Fruit fly (Drosophila melanogaster) whole organism, embryonic: Measurements from ENCODE around the gene Tim17b1.

Source experiments
- CG1024 ChIP-seq: fragments of 200-800 bp; sonication (Bioruptor generic); IDR thresholded peaks from 2 replicates; pipeline ENCODE4 v1.3.6; 2022; ENCODE audit warnings: missing biosample characterization, missing genetic modification characterization
- CG10274 ChIP-seq: fragments of 200-800 bp; sonication (Bioruptor generic); optimal IDR thresholded peaks from 3 replicates; lab custom pipeline; 2017; ENCODE audit warnings: missing biosample characterization, mild to moderate bottlenecking, missing genetic modification characterization
- CG11504 ChIP-seq: fragments of 200-800 bp; sonication (Bioruptor generic); optimal IDR thresholded peaks from 3 replicates; lab custom pipeline; 2019; ENCODE audit warnings: missing biosample characterization, mild to moderate bottlenecking, missing genetic modification characterization, moderate library complexity
- CG12236 ChIP-seq: fragments of 200-800 bp; sonication (Bioruptor generic); optimal IDR thresholded peaks from 2 replicates; lab custom pipeline; 2016; ENCODE audit warnings: missing biosample characterization, missing genetic modification characterization
- CG12299 ChIP-seq: fragments of 200-800 bp; sonication (Bioruptor generic); optimal IDR thresholded peaks from 2 replicates; lab custom pipeline; 2018; ENCODE audit warnings: missing biosample characterization, mild to moderate bottlenecking, missing genetic modification characterization
- CG12744 ChIP-seq: fragments of 200-800 bp; sonication (Bioruptor generic); optimal IDR thresholded peaks from 2 replicates; lab custom pipeline; 2016; ENCODE audit warnings: missing biosample characterization, missing genetic modification characterization
- CG13287 ChIP-seq: fragments of 200-800 bp; sonication (Bioruptor generic); IDR thresholded peaks from 2 replicates; pipeline ENCODE4 v1.3.6; 2022; ENCODE audit warnings: missing biosample characterization, missing genetic modification characterization; ENCODE audit not compliant: partially characterized antibody
- CG14050 ChIP-seq: fragments of 200-800 bp; sonication (Bioruptor generic); IDR thresholded peaks from 3 replicates; pipeline ENCODE4 v1.3.6; 2022; ENCODE audit warnings: missing biosample characterization, missing genetic modification characterization
- CG14441 ChIP-seq: fragments of 200-800 bp; sonication (Bioruptor generic); IDR thresholded peaks from 2 replicates; pipeline ENCODE4 v1.3.6; 2022; ENCODE audit warnings: missing biosample characterization, missing genetic modification characterization
- CG14710 ChIP-seq: fragments of 200-800 bp; sonication (Bioruptor generic); optimal IDR thresholded peaks from 3 replicates; lab custom pipeline; 2019; ENCODE audit warnings: missing biosample characterization, mild to moderate bottlenecking, missing genetic modification characterization, moderate library complexity
- CG15011 ChIP-seq: fragments of 200-800 bp; sonication (Bioruptor generic); optimal IDR thresholded peaks from 3 replicates; lab custom pipeline; 2018; ENCODE audit warnings: missing biosample characterization, mild to moderate bottlenecking, missing genetic modification characterization
- CG1529 ChIP-seq: fragments of 200-800 bp; sonication (Bioruptor generic); optimal IDR thresholded peaks from 3 replicates; lab custom pipeline; 2018; ENCODE audit warnings: missing biosample characterization, missing genetic modification characterization
- CG15601 ChIP-seq: fragments of 200-800 bp; sonication (Bioruptor generic); optimal IDR thresholded peaks from 3 replicates; lab custom pipeline; 2019; ENCODE audit warnings: missing biosample characterization, mild to moderate bottlenecking, missing genetic modification characterization, moderate library complexity
- CG16815 ChIP-seq: fragments of 200-800 bp; sonication (Bioruptor generic); optimal IDR thresholded peaks from 3 replicates; lab custom pipeline; 2017; ENCODE audit warnings: missing biosample characterization, mild to moderate bottlenecking, missing genetic modification characterization
- CG17385 ChIP-seq: fragments of 200-800 bp; sonication (Bioruptor generic); optimal IDR thresholded peaks from 3 replicates; lab custom pipeline; 2018; ENCODE audit warnings: missing biosample characterization, mild to moderate bottlenecking, missing genetic modification characterization
- CG1832 ChIP-seq: fragments of 200-800 bp; sonication (Bioruptor generic); optimal IDR thresholded peaks from 2 replicates; lab custom pipeline; 2017; ENCODE audit warnings: missing biosample characterization, mild to moderate bottlenecking, missing genetic modification characterization, inconsistent platforms
- CG32532 ChIP-seq: fragments of 200-800 bp; sonication (Bioruptor generic); IDR thresholded peaks from 2 replicates; pipeline ENCODE4 v1.3.6; 2022; ENCODE audit warnings: missing biosample characterization, missing genetic modification characterization
- CG34224 ChIP-seq: fragments of 200-800 bp; sonication (Bioruptor generic); IDR thresholded peaks from 3 replicates; pipeline ENCODE4 v1.3.6; 2022; ENCODE audit warnings: missing biosample characterization, missing genetic modification characterization; ENCODE audit not compliant: partially characterized antibody
- CG6654 ChIP-seq: fragments of 200-800 bp; sonication (Bioruptor generic); optimal IDR thresholded peaks from 2 replicates; lab custom pipeline; 2017; ENCODE audit warnings: missing biosample characterization, mild to moderate bottlenecking, missing genetic modification characterization
- CG6765 ChIP-seq: fragments of 200-800 bp; sonication (Bioruptor generic); optimal IDR thresholded peaks from 3 replicates; lab custom pipeline; 2017; ENCODE audit warnings: missing biosample characterization, mild to moderate bottlenecking, missing genetic modification characterization
- CG7987 ChIP-seq: fragments of 200-800 bp; sonication (Bioruptor generic); optimal IDR thresholded peaks from 2 replicates; lab custom pipeline; 2018; ENCODE audit warnings: missing biosample characterization, mild to moderate bottlenecking, missing genetic modification characterization, moderate library complexity
- CG9797 ChIP-seq: fragments of 200-800 bp; sonication (Bioruptor generic); optimal IDR thresholded peaks from 3 replicates; lab custom pipeline; 2018; ENCODE audit warnings: missing biosample characterization, mild to moderate bottlenecking, missing genetic modification characterization
- CG9876 ChIP-seq: fragments of 200-800 bp; sonication (Bioruptor generic); optimal IDR thresholded peaks from 2 replicates; lab custom pipeline; 2016; ENCODE audit warnings: missing biosample characterization, missing genetic modification characterization
- CG9932 ChIP-seq: fragments of 200-800 bp; sonication (Bioruptor generic); IDR thresholded peaks from 2 replicates; pipeline ENCODE4 v1.3.6; 2022; ENCODE audit warnings: missing biosample characterization, missing genetic modification characterization
- Chrac-16 ChIP-seq: fragments of 200-800 bp; sonication (Bioruptor generic); optimal IDR thresholded peaks from 3 replicates; lab custom pipeline; 2016; ENCODE audit warnings: missing biosample characterization, missing genetic modification characterization
- CoRest ChIP-seq: fragments of 200-800 bp; sonication (Bioruptor generic); optimal IDR thresholded peaks from 3 replicates; lab custom pipeline; 2018; ENCODE audit warnings: missing biosample characterization, mild to moderate bottlenecking, missing genetic modification characterization, moderate library complexity
- Deaf1 ChIP-seq: fragments of 200-800 bp; optimal IDR thresholded peaks from 3 replicates; lab custom pipeline; 2019; ENCODE audit warnings: missing biosample characterization, mild to moderate bottlenecking, missing genetic modification characterization, moderate library complexity
- Fer3 ChIP-seq: fragments of 200-800 bp; sonication (Bioruptor generic); optimal IDR thresholded peaks from 2 replicates; lab custom pipeline; 2018; ENCODE audit warnings: missing biosample characterization, mild to moderate bottlenecking, missing genetic modification characterization, moderate library complexity
- Gug ChIP-seq: fragments of 200-800 bp; sonication (Bioruptor generic); IDR thresholded peaks from 4 replicates; pipeline ENCODE4 v1.3.6; 2022; ENCODE audit warnings: missing biosample characterization, missing genetic modification characterization
- HmgD ChIP-seq: fragments of 200-800 bp; sonication (Bioruptor generic); optimal IDR thresholded peaks from 3 replicates; lab custom pipeline; 2016; ENCODE audit warnings: missing biosample characterization, missing genetic modification characterization
- Oaz ChIP-seq: fragments of 200-800 bp; sonication (Bioruptor generic); IDR thresholded peaks from 2 replicates; pipeline ENCODE4 v1.3.6; 2022; ENCODE audit warnings: missing biosample characterization, missing genetic modification characterization
- Scr ChIP-seq: fragments of 200-800 bp; sonication (Bioruptor generic); IDR thresholded peaks from 2 replicates; pipeline ENCODE4 v1.3.6; 2022; ENCODE audit warnings: missing biosample characterization, missing genetic modification characterization; ENCODE audit not compliant: partially characterized antibody
- TFAM ChIP-seq: fragments of 200-800 bp; sonication (Bioruptor generic); optimal IDR thresholded peaks from 2 replicates; lab custom pipeline; 2017; ENCODE audit warnings: missing biosample characterization, missing genetic modification characterization, inconsistent platforms
- Xbp1 ChIP-seq: fragments of 200-800 bp; sonication (Bioruptor generic); optimal IDR thresholded peaks from 3 replicates; lab custom pipeline; 2016; ENCODE audit warnings: missing biosample characterization, mild to moderate bottlenecking, missing genetic modification characterization
- ab ChIP-seq: fragments of 200-800 bp; sonication (Bioruptor generic); optimal IDR thresholded peaks from 2 replicates; lab custom pipeline; 2016; ENCODE audit warnings: missing biosample characterization, missing genetic modification characterization
- cato ChIP-seq: fragments of 200-800 bp; sonication (Bioruptor generic); optimal IDR thresholded peaks from 2 replicates; lab custom pipeline; 2016; ENCODE audit warnings: missing biosample characterization, missing genetic modification characterization, borderline replicate concordance
- chinmo ChIP-seq: fragments of 200-800 bp; sonication (Bioruptor generic); IDR thresholded peaks from 4 replicates; pipeline ENCODE4 v1.3.6; 2022; ENCODE audit warnings: missing biosample characterization, missing genetic modification characterization; ENCODE audit not compliant: partially characterized antibody
- corto ChIP-seq: fragments of 200-800 bp; sonication (Bioruptor generic); optimal IDR thresholded peaks from 2 replicates; lab custom pipeline; 2016; ENCODE audit warnings: missing biosample characterization, mild to moderate bottlenecking, missing genetic modification characterization, moderate library complexity
- dm ChIP-seq: fragments of 200-800 bp; sonication (Bioruptor generic); optimal IDR thresholded peaks from 3 replicates; lab custom pipeline; 2016; ENCODE audit warnings: missing biosample characterization, missing genetic modification characterization
- ems ChIP-seq: fragments of 200-800 bp; sonication (Bioruptor generic); optimal IDR thresholded peaks from 3 replicates; lab custom pipeline; 2016; ENCODE audit warnings: missing biosample characterization, missing genetic modification characterization
- gcm2 ChIP-seq: fragments of 200-800 bp; sonication (Bioruptor generic); optimal IDR thresholded peaks from 2 replicates; lab custom pipeline; 2016; ENCODE audit warnings: missing biosample characterization, missing genetic modification characterization
- hbn ChIP-seq: fragments of 200-800 bp; sonication (Bioruptor generic); IDR thresholded peaks from 2 replicates; pipeline ENCODE4 v1.3.6; 2022; ENCODE audit warnings: missing biosample characterization, missing genetic modification characterization; ENCODE audit not compliant: partially characterized antibody
- luna ChIP-seq: fragments of 200-800 bp; sonication (Bioruptor generic); optimal IDR thresholded peaks from 2 replicates; lab custom pipeline; 2016; ENCODE audit warnings: missing biosample characterization, missing genetic modification characterization
- mam ChIP-seq: fragments of 200-800 bp; sonication (Bioruptor generic); optimal IDR thresholded peaks from 3 replicates; lab custom pipeline; 2016; ENCODE audit warnings: missing biosample characterization, missing genetic modification characterization
- nerfin-2 ChIP-seq: fragments of 200-800 bp; sonication (Bioruptor generic); IDR thresholded peaks from 2 replicates; pipeline ENCODE4 v1.3.6; 2022; ENCODE audit warnings: missing biosample characterization, missing genetic modification characterization; ENCODE audit not compliant: partially characterized antibody
- phol ChIP-seq: fragments of 200-800 bp; sonication (Bioruptor generic); optimal IDR thresholded peaks from 3 replicates; lab custom pipeline; 2018; ENCODE audit warnings: missing biosample characterization, mild to moderate bottlenecking, missing genetic modification characterization, moderate library complexity
- prd ChIP-seq, 3 experiments: fragments of >200 bp in 2 of 3; fragments of 200-800 bp in 1 of 3; sonication (Bioruptor generic) in 1 of 3; optimal IDR thresholded peaks in 2 of 3; IDR thresholded peaks in 1 of 3; 2 replicates in 2 of 3; 3 replicates in 1 of 3; pipeline versions ENCODE4 v1.3.6 to Lab custom; 2017 to 2022; ENCODE audit warnings: missing biosample characterization in 1 of 3, missing genetic modification characterization in 1 of 3
- row ChIP-seq: fragments of 200-800 bp; sonication (Bioruptor generic); IDR thresholded peaks from 3 replicates; pipeline ENCODE4 v1.3.6; 2022; ENCODE audit warnings: missing biosample characterization, missing genetic modification characterization
- toy ChIP-seq: fragments of 200-800 bp; sonication (Bioruptor generic); IDR thresholded peaks from 2 replicates; pipeline ENCODE4 v1.3.6; 2022; ENCODE audit warnings: missing biosample characterization, missing genetic modification characterization

The Tim17b1 gene

DNA sequence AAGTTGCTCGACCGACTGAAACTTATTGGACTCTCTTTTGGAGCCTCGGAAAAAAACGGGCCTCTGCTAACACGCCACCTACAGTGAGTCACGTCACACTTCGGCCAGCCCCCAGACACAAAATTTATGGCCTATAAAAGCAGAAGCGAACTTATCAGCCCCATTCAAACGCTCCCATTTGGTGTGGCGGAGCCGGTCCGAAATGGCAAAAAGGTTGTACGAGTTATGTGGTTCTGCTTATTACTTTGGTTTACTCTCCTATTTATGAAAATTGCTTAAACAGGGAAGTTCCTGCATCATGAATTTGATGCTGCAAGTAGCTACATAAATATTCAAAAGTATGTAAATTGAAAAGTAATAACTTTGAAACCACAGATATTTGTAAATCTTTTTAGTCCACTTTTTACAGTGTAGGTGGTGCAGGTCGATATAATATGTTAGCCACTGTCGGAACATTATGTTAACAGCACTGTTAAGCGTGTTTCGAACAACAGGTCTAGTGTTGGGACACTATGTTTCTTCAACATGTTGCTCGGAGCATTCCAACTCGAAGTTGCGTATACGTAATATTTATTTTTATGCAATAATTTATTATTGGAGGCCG lies 16.5 kb upstream of the Tim17b1 start (continued):
- TF ChIP-seq TFAM (GFP tag; lab: Kevin White, UChicago): peak; percentile 41
- TF ChIP-seq HmgD (GFP tag; lab: Kevin White, UChicago): peak; percentile 89
- peak; percentile 80 for TF ChIP-seq gcm2 (GFP tag; lab: Kevin White, UChicago)
- TF ChIP-seq ems (GFP tag; lab: Kevin White, UChicago): peak; percentile 90
- peak; percentile 93 for TF ChIP-seq Xbp1
- TF ChIP-seq Scr (GFP tag; lab: Robert Waterston, UW): no peak
- peak; percentile 84 for TF ChIP-seq CG10274 (GFP tag; lab: Kevin White, UChicago)
- TF ChIP-seq CG34224 (GFP tag; lab: Robert Waterston, UW): no peak
- TF ChIP-seq corto (GFP tag; lab: Kevin White, UChicago): peak; percentile 34
- TF ChIP-seq CG1024 (GFP tag; lab: Robert Waterston, UW): 0 out of 2 replicates have a peak, but pooled peaks have one; percentile 33
- TF ChIP-seq CG6654 (GFP tag; lab: Kevin White, UChicago): peak; percentile 83
- peak; percentile 88 for TF ChIP-seq CG12744 (GFP tag; lab: Kevin White, UChicago)
- TF ChIP-seq CG9797 (GFP tag; lab: Kevin White, UChicago): no peak
- no peak for TF ChIP-seq nerfin-2 (GFP tag; lab: Robert Waterston, UW)
- TF ChIP-seq CG1832: no peak
- TF ChIP-seq row: peak; percentile 91
- peak; percentile 79 for TF ChIP-seq CG7987
- peak; percentile 75 for TF ChIP-seq toy (GFP tag; lab: Robert Waterston, UW)
- peak; percentile 88 for TF ChIP-seq CG12236 (GFP tag; lab: Kevin White, UChicago)
- TF ChIP-seq Gug (GFP tag; lab: Robert Waterston, UW): peak; percentile 80
- peak; percentile 91 for TF ChIP-seq CG6765 (GFP tag; lab: Kevin White, UChicago)
- TF ChIP-seq dm (GFP tag; lab: Kevin White, UChicago): peak; percentile 78
- TF ChIP-seq CG32532 (GFP tag; lab: Robert Waterston, UW): peak; percentile 87
- peak; percentile 93 for TF ChIP-seq mam (GFP tag; lab: Kevin White, UChicago)
- TF ChIP-seq CG14050 (GFP tag; lab: Robert Waterston, UW): peak; percentile 70
- TF ChIP-seq CG9932 (GFP tag; lab: Robert Waterston, UW): peak; percentile 88
- TF ChIP-seq Chrac-16 (GFP tag; lab: Kevin White, UChicago): peak; percentile 84
- peak; percentile 99 for TF ChIP-seq CG11504 (tag; lab: Kevin White, UChicago)
- TF ChIP-seq CG13287 (GFP tag; lab: Robert Waterston, UW): no peak
- peak; percentile 78 for TF ChIP-seq Deaf1 (tag; lab: Kevin White, UChicago)
- peak; percentile 81 for TF ChIP-seq CG16815 (GFP tag; lab: Kevin White, UChicago)
- peak; percentile 84 for TF ChIP-seq CG14710 (tag; lab: Kevin White, UChicago)
- TF ChIP-seq chinmo (GFP tag; lab: Robert Waterston, UW): no peak
- peak; percentile 73 for TF ChIP-seq Oaz
- no peak for TF ChIP-seq prd (optimal IDR thresholded peaks at IDR 0.05; lab: Kevin White, UChicago)
- TF ChIP-seq prd (GFP tag; IDR thresholded peaks at IDR 0.05; lab: Robert Waterston, UW): peak; percentile 84
- TF ChIP-seq CG1529 (GFP tag; lab: Kevin White, UChicago): peak; percentile 80
- peak; percentile 91 for TF ChIP-seq phol (tag; lab: Kevin White, UChicago)
- peak; percentile 89 for TF ChIP-seq CG15011 (GFP tag; lab: Kevin White, UChicago)
- peak; percentile 82 for TF ChIP-seq CG9876 (GFP tag; lab: Kevin White, UChicago)
- peak; percentile 90 for TF ChIP-seq CG12299 (tag; lab: Kevin White, UChicago)
- TF ChIP-seq luna (GFP tag; lab: Kevin White, UChicago): peak; percentile 84
- peak; percentile 87 for TF ChIP-seq CG15601 (tag; lab: Kevin White, UChicago)
- TF ChIP-seq hbn (GFP tag; lab: Robert Waterston, UW): no peak
- peak; percentile 94 for TF ChIP-seq CoRest (tag; lab: Kevin White, UChicago)
- TF ChIP-seq CG17385: peak; percentile 86
- TF ChIP-seq CG14441 (GFP tag; lab: Robert Waterston, UW): peak; percentile 80
- TF ChIP-seq Fer3 (tag; lab: Kevin White, UChicago): peak; percentile 91
- peak; percentile 55 for TF ChIP-seq cato
- TF ChIP-seq ab (GFP tag; lab: Kevin White, UChicago): peak; percentile 69
